Fruit fly (Drosophila melanogaster) whole organism, wandering third instar larva: ENCODE measurements around the gene sba.

Experiments used
- Abd-B ChIP-seq: fragments of >200 bp; optimal IDR thresholded peaks from 2 replicates; lab custom pipeline; 2017; ENCODE audit warnings: missing biosample characterization, missing genetic modification characterization
- CG32264 ChIP-seq: fragments of 200-800 bp; sonication (Bioruptor generic); optimal IDR thresholded peaks from 2 replicates; lab custom pipeline; 2016; ENCODE audit warnings: missing biosample characterization, missing genetic modification characterization
- CG9705 ChIP-seq: fragments of 200-800 bp; sonication (Bioruptor generic); optimal IDR thresholded peaks from 2 replicates; lab custom pipeline; 2018; ENCODE audit warnings: missing biosample characterization, mild to moderate bottlenecking, missing genetic modification characterization
- CrebA ChIP-seq: fragments of 200-800 bp; sonication (Bioruptor generic); optimal IDR thresholded peaks from 2 replicates; lab custom pipeline; 2016; ENCODE audit warnings: missing biosample characterization, mild to moderate bottlenecking, missing genetic modification characterization, borderline replicate concordance
- Dfd ChIP-seq: fragments of >200 bp; optimal IDR thresholded peaks from 2 replicates; lab custom pipeline; 2017; ENCODE audit warnings: missing biosample characterization, missing genetic modification characterization
- Dif ChIP-seq: fragments of 200-275, 200-300 bp; sonication (Bioruptor generic); optimal IDR thresholded peaks from 2 replicates; lab custom pipeline; 2018; ENCODE audit warnings: missing biosample characterization, missing genetic modification characterization; ENCODE audit not compliant: partially characterized antibody
- GATAd ChIP-seq: sonication (Bioruptor generic); optimal IDR thresholded peaks from 2 replicates; lab custom pipeline; 2016; ENCODE audit warnings: missing biosample characterization, missing genetic modification characterization
- HLH106 ChIP-seq: fragments of 200-800 bp; optimal IDR thresholded peaks from 3 replicates; lab custom pipeline; 2019; ENCODE audit warnings: missing biosample characterization, mild to moderate bottlenecking, missing genetic modification characterization, moderate library complexity
- Hnf4 ChIP-seq: fragments of 200-800 bp; sonication (Bioruptor generic); optimal IDR thresholded peaks from 2 replicates; lab custom pipeline; 2016; ENCODE audit warnings: missing biosample characterization, mild to moderate bottlenecking, missing genetic modification characterization
- Hr78 ChIP-seq: fragments of >200 bp; optimal IDR thresholded peaks from 2 replicates; lab custom pipeline; 2017; ENCODE audit warnings: missing biosample characterization, missing genetic modification characterization
- Hr83 ChIP-seq: fragments of 200-300 bp; sonication (Bioruptor generic); optimal IDR thresholded peaks from 2 replicates; lab custom pipeline; 2016; ENCODE audit warnings: missing biosample characterization, mild to moderate bottlenecking, missing genetic modification characterization, moderate library complexity; ENCODE audit not compliant: poor library complexity, severe bottlenecking
- Jra ChIP-seq: sonication (Bioruptor generic); optimal IDR thresholded peaks from 2 replicates; lab custom pipeline; 2016; ENCODE audit warnings: missing biosample characterization, missing genetic modification characterization
- Mio ChIP-seq: sonication (Bioruptor generic); optimal IDR thresholded peaks from 2 replicates; lab custom pipeline; 2016; ENCODE audit warnings: missing biosample characterization, missing genetic modification characterization
- Myc ChIP-seq: fragments of >200 bp; optimal IDR thresholded peaks from 2 replicates; lab custom pipeline; 2017
- N ChIP-seq: fragments of >200 bp; optimal IDR thresholded peaks from 2 replicates; lab custom pipeline; 2018; ENCODE audit warnings: missing biosample characterization, missing external identifiers, missing genetic modification characterization
- OdsH ChIP-seq: fragments of 200-800 bp; sonication (Bioruptor generic); optimal IDR thresholded peaks from 2 replicates; lab custom pipeline; 2016; ENCODE audit warnings: missing biosample characterization, mild to moderate bottlenecking, missing genetic modification characterization
- Rel ChIP-seq, 2 experiments: fragments of 200-800 bp; sonication (Bioruptor generic) in 1 of 2; optimal IDR thresholded peaks; 2 replicates in 1 of 2; 3 replicates in 1 of 2; lab custom pipeline; 2016 to 2019; ENCODE audit warnings: mild to moderate bottlenecking in 2 of 2, missing biosample characterization in 2 of 2, missing genetic modification characterization in 2 of 2, moderate library complexity in 1 of 2
- Sp1 ChIP-seq: fragments of 200-800 bp; sonication (Bioruptor generic); optimal IDR thresholded peaks from 3 replicates; lab custom pipeline; 2019; ENCODE audit warnings: missing biosample characterization, mild to moderate bottlenecking, missing genetic modification characterization, moderate library complexity
- Vsx2 ChIP-seq: fragments of 200-300, 225-300 bp; sonication (Bioruptor generic); optimal IDR thresholded peaks from 2 replicates; lab custom pipeline; 2018; ENCODE audit warnings: missing biosample characterization, missing genetic modification characterization; ENCODE audit not compliant: partially characterized antibody
- br ChIP-seq: fragments of 200-800 bp; sonication (Bioruptor generic); optimal IDR thresholded peaks from 2 replicates; lab custom pipeline; 2016; ENCODE audit warnings: missing biosample characterization, missing genetic modification characterization
- brk ChIP-seq: fragments of 200-800 bp; sonication (Bioruptor generic); optimal IDR thresholded peaks from 2 replicates; lab custom pipeline; 2016; ENCODE audit warnings: missing biosample characterization, mild to moderate bottlenecking, missing genetic modification characterization
- dl ChIP-seq, 2 experiments: fragments of 175-275, 200-275 bp in 1 of 2; fragments of 200-275 bp in 1 of 2; sonication (Bioruptor generic); optimal IDR thresholded peaks; lab custom pipeline; 2018; ENCODE audit warnings: mild to moderate bottlenecking in 2 of 2, missing biosample characterization in 2 of 2, missing genetic modification characterization in 2 of 2, moderate library complexity in 2 of 2; ENCODE audit not compliant: partially characterized antibody in 2 of 2, insufficient read depth in 1 of 2
- dmrt93B ChIP-seq: fragments of 200-800 bp; sonication (Bioruptor generic); optimal IDR thresholded peaks from 2 replicates; lab custom pipeline; 2018; ENCODE audit warnings: missing biosample characterization, mild to moderate bottlenecking, missing genetic modification characterization
- dsf ChIP-seq: sonication (Bioruptor generic); optimal IDR thresholded peaks from 2 replicates; lab custom pipeline; 2016; ENCODE audit warnings: missing biosample characterization, missing genetic modification characterization, borderline replicate concordance
- ey ChIP-seq: fragments of 200-800 bp; sonication (Bioruptor generic); optimal IDR thresholded peaks from 2 replicates; lab custom pipeline; 2016; ENCODE audit warnings: missing biosample characterization, missing genetic modification characterization
- foxo ChIP-seq, 2 experiments: fragments of 200-800 bp; sonication (Bioruptor generic); optimal IDR thresholded peaks; 2 replicates in 1 of 2; 3 replicates in 1 of 2; lab custom pipeline; 2016 to 2017; ENCODE audit warnings: missing biosample characterization in 2 of 2, missing genetic modification characterization in 2 of 2
- fru ChIP-seq: fragments of 200-800 bp; sonication (Bioruptor generic); optimal IDR thresholded peaks from 3 replicates; lab custom pipeline; 2016; ENCODE audit warnings: missing biosample characterization, mild to moderate bottlenecking, missing genetic modification characterization
- h ChIP-seq: fragments of 200-800 bp; sonication (Bioruptor generic); optimal IDR thresholded peaks from 3 replicates; lab custom pipeline; 2016; ENCODE audit warnings: missing biosample characterization, mild to moderate bottlenecking, missing genetic modification characterization
- jim ChIP-seq: fragments of 175-275, 200-325 bp; sonication (Bioruptor generic); optimal IDR thresholded peaks from 2 replicates; lab custom pipeline; 2016; ENCODE audit warnings: missing biosample characterization, mild to moderate bottlenecking, missing genetic modification characterization
- lola ChIP-seq: fragments of >200 bp; optimal IDR thresholded peaks from 2 replicates; lab custom pipeline; 2017; ENCODE audit warnings: missing biosample characterization, missing genetic modification characterization
- pan ChIP-seq: fragments of >200 bp; optimal IDR thresholded peaks from 2 replicates; lab custom pipeline; 2017
- psq ChIP-seq: fragments of 200-800 bp; sonication (Bioruptor generic); optimal IDR thresholded peaks from 3 replicates; lab custom pipeline; 2017; ENCODE audit warnings: missing biosample characterization, mild to moderate bottlenecking, missing genetic modification characterization, moderate library complexity
- rgr ChIP-seq: fragments of 200-800 bp; sonication (Bioruptor generic); optimal IDR thresholded peaks from 3 replicates; lab custom pipeline; 2016; ENCODE audit warnings: missing biosample characterization, mild to moderate bottlenecking, missing genetic modification characterization
- sage ChIP-seq: fragments of 200-800 bp; sonication (Bioruptor generic); optimal IDR thresholded peaks from 2 replicates; lab custom pipeline; 2016; ENCODE audit warnings: missing biosample characterization, mild to moderate bottlenecking, missing genetic modification characterization
- sv ChIP-seq: fragments of 200-800 bp; sonication (Bioruptor generic); optimal IDR thresholded peaks from 3 replicates; lab custom pipeline; 2016; ENCODE audit warnings: missing biosample characterization, missing genetic modification characterization
- tai ChIP-seq: sonication (Bioruptor generic); optimal IDR thresholded peaks from 2 replicates; lab custom pipeline; 2016; ENCODE audit warnings: missing biosample characterization, missing genetic modification characterization
- usp ChIP-seq: fragments of >200 bp; optimal IDR thresholded peaks from 2 replicates; lab custom pipeline; 2017; ENCODE audit warnings: missing biosample characterization, missing genetic modification characterization
- woc ChIP-seq: sonication (Bioruptor generic); optimal IDR thresholded peaks from 2 replicates; lab custom pipeline; 2016; ENCODE audit warnings: missing biosample characterization, mild to moderate bottlenecking, missing genetic modification characterization

The sba gene

DNA sequence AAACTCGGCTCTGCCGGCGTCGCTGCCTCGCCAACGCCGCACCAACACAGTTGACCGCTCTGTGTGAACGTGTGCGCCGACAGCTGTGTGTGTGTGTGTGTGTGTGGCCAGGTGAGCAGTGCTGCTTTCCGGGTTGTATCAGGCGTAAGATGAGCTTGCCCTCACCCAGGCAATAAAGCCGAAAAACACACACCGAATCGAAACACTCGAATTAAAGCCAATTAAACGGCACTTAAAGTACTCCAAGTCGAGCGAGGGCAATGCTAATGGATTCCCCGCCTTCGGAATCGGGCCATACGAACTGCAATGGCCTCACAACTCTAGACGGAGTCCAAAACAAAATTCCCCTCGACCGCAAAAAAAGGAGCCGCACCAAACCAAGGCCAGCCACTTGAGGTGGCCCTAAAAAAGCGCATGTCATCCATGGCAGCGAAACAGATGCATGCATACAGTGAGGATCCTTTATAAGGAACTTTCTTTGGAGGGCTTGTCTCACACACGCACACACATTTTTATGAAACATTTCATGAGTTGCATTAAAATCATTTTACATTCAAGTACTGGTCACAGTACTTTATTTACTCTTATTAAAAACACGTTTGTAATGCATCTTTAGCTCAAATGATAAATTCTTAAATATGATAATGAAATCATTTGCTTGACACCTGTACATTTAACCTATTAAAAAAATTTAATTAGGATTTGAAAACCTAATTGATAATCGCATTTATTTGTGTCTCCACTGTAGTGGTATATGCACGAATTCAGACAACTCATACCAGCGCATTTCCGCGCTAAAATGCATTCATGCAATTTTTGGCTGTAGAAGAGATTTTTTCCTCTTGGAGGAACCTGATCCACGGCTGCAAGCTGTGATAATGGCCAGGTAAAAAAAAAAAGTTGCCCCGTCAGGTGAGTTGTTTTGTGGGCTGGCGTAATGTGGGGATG is 26.0 kb upstream of the sba start:
- TF ChIP-seq ey (GFP tag; lab: Kevin White, UChicago) (peak; percentile 95), usp (GFP tag; lab: Kevin White, UChicago) (no peak), brk (GFP tag; lab: Kevin White, UChicago) (peak; percentile 77), psq (GFP tag; lab: Kevin White, UChicago) (peak; percentile 86), Hnf4 (GFP tag; lab: Kevin White, UChicago) (peak; percentile 85), GATAd (GFP tag; lab: Kevin White, UChicago) (no peak), tai (GFP tag; lab: Kevin White, UChicago) (no peak), Dif (GFP tag; lab: Kevin White, UChicago) (peak; percentile 15), dmrt93B (GFP tag; lab: Kevin White, UChicago) (peak; percentile 86), sage (GFP tag; lab: Kevin White, UChicago) (peak; percentile 85), dsf (GFP tag; lab: Kevin White, UChicago) (peak; percentile 50), fru (GFP tag; lab: Kevin White, UChicago) (peak; percentile 94), N (GFP tag; lab: Kevin White, UChicago) (no peak), Mio (GFP tag; lab: Kevin White, UChicago) (peak; percentile 17), CG9705 (GFP tag; lab: Kevin White, UChicago) (peak; percentile 90), Hr78 (GFP tag; lab: Kevin White, UChicago) (no peak), Rel (GFP tag; optimal IDR thresholded peaks at IDR 0.05; lab: Kevin White, UChicago) (peak; percentile 89), Rel (tag; optimal IDR thresholded peaks at IDR 0.05; lab: Kevin White, UChicago) (peak; percentile 94), h (peak; percentile 92), br (GFP tag; lab: Kevin White, UChicago) (peak; percentile 91), foxo (GFP tag; optimal IDR thresholded peaks at IDR 0.05; lab: Kevin White, UChicago) (peak; percentile 75 to 94), Dfd (GFP tag; lab: Kevin White, UChicago) (no peak), Abd-B (GFP tag; lab: Kevin White, UChicago) (no peak), Myc (lab: Kevin White, UChicago) (no peak), lola (GFP tag; lab: Kevin White, UChicago) (no peak), HLH106 (tag; lab: Kevin White, UChicago) (peak; percentile 96), Vsx2 (GFP tag; lab: Kevin White, UChicago) (peak; percentile 66), pan (lab: Kevin White, UChicago) (no peak), dl (GFP tag; optimal IDR thresholded peaks at IDR 0.05; lab: Kevin White, UChicago; ENCODE audit: insufficient read depth in 1 of 2, partially characterized antibody in 2 of 2) (peak in 1 of 2 experiments; percentile 37), Jra (GFP tag; lab: Kevin White, UChicago) (peak; percentile 84), CG32264 (GFP tag; lab: Kevin White, UChicago) (peak; percentile 82), Sp1 (peak; percentile 96), OdsH (GFP tag; lab: Kevin White, UChicago) (peak; percentile 93), rgr (GFP tag; lab: Kevin White, UChicago) (peak; percentile 88), woc (peak; percentile 96), sv (GFP tag; lab: Kevin White, UChicago) (no peak), jim (GFP tag; lab: Kevin White, UChicago) (no peak), Hr83 (GFP tag; lab: Kevin White, UChicago) (no peak), CrebA (GFP tag; lab: Kevin White, UChicago) (no peak)

DNA sequence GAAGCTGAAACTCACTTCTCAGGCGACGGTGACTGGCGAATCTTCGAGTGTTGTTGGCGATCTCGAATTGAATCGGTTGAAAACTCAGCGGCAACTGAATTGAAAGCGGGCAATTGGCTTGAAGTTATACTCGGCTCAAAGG is 25.4 kb upstream of the sba start, which contains the start of gene CG12268:
TSS of gene CG12268 (minus strand) at position 101 of the 142 bp plus-strand sequence.
- TF ChIP-seq pan (lab: Kevin White, UChicago) (no peak), Abd-B (GFP tag; lab: Kevin White, UChicago) (no peak), woc (no peak), Myc (lab: Kevin White, UChicago) (no peak), Hr78 (GFP tag; lab: Kevin White, UChicago) (no peak), tai (GFP tag; lab: Kevin White, UChicago) (no peak), foxo (GFP tag; optimal IDR thresholded peaks at IDR 0.05; lab: Kevin White, UChicago) (no peak), Dif (GFP tag; lab: Kevin White, UChicago) (no peak), Jra (GFP tag; lab: Kevin White, UChicago) (no peak)
